Worm (Caenorhabditis elegans) whole organism, midembryonic: Measurements from ENCODE around the gene cyp-35B1.

Source experiments
- T22C8.4 ChIP-seq: fragments of 200-800 bp; sonication (Bioruptor generic); IDR thresholded peaks from 2 replicates; pipeline ENCODE4 v1.3.6; 2022; ENCODE audit warnings: missing genetic modification characterization, missing compliant biosample characterization
- cog-1 ChIP-seq: sonication (generic microtip); optimal IDR thresholded peaks from 2 replicates; lab custom pipeline; 2016; ENCODE audit warnings: missing genetic modification characterization, missing compliant biosample characterization
- flt-1 ChIP-seq: fragments of 200-800 bp; sonication (Bioruptor generic); IDR thresholded peaks from 2 replicates; pipeline ENCODE4 v1.3.6; 2022; ENCODE audit warnings: missing genetic modification characterization, missing compliant biosample characterization
- klf-2 ChIP-seq: fragments of 200-800 bp; sonication (Bioruptor generic); conservative IDR thresholded peaks from 2 replicates; pipeline ENCODE4 v1.3.6; 2022; ENCODE audit warnings: missing genetic modification reagents, missing genetic modification characterization, missing compliant biosample characterization
- med-1 ChIP-seq: sonication (generic microtip); optimal IDR thresholded peaks from 2 replicates; lab custom pipeline; 2017; ENCODE audit warnings: missing genetic modification characterization, mild to moderate bottlenecking, missing compliant biosample characterization, antibody characterized with exemption, missing genetic modification reagents; ENCODE audit not compliant: insufficient read depth
- ref-1 ChIP-seq: fragments of 200-800 bp; sonication (Bioruptor generic); conservative IDR thresholded peaks from 2 replicates; pipeline ENCODE4 v1.3.6; 2022; ENCODE audit warnings: missing genetic modification reagents, missing genetic modification characterization, missing compliant biosample characterization
- tab-1 ChIP-seq: fragments of 200-800 bp; sonication (Bioruptor generic); IDR thresholded peaks from 2 replicates; pipeline ENCODE4 v1.3.6; 2022; ENCODE audit warnings: missing genetic modification characterization, missing compliant biosample characterization
- ztf-23 ChIP-seq: fragments of 200-800 bp; sonication (Bioruptor generic); IDR thresholded peaks from 2 replicates; pipeline ENCODE4 v1.3.6; 2022; ENCODE audit warnings: missing genetic modification reagents, missing genetic modification characterization, missing compliant biosample characterization
- ztf-29 ChIP-seq: fragments of 200-800 bp; sonication (Bioruptor generic); IDR thresholded peaks from 2 replicates; pipeline ENCODE4 v1.3.6; 2022; ENCODE audit warnings: missing genetic modification reagents, missing genetic modification characterization, missing compliant biosample characterization

The cyp-35B1 gene

DNA sequence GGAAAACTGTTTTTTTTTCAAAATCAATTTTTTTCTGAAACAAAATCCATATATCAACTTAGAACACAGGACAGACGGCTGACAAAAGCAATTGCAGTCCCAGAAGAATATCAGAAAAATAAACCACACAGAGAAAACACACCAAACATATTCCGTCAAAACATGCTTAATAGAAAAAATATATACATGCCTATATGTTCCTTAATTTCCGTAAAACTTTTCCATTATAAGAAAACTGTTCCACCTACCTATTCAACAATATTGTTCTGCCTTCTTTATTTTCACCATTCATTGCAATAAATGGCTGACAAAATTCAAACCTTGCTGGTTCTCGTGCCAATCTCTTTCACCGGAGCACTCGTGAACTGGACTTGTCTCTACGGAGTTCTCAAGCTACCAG, 7.5 kb upstream of the cyp-35B1 start, which contains the start of gene srx-63:
TSS of gene srx-63 (plus strand) at position 301 of the 400 bp plus-strand sequence.
- TF ChIP-seq med-1 (GFP tag; lab: Kevin White, UChicago) = no peak
- TF ChIP-seq ztf-29 (GFP tag; lab: Robert Waterston, UW) = no peak
- TF ChIP-seq flt-1 (GFP tag; lab: Robert Waterston, UW) = no peak
- TF ChIP-seq tab-1 = no peak
- no peak for TF ChIP-seq ref-1 (GFP tag; lab: Robert Waterston, UW)

DNA sequence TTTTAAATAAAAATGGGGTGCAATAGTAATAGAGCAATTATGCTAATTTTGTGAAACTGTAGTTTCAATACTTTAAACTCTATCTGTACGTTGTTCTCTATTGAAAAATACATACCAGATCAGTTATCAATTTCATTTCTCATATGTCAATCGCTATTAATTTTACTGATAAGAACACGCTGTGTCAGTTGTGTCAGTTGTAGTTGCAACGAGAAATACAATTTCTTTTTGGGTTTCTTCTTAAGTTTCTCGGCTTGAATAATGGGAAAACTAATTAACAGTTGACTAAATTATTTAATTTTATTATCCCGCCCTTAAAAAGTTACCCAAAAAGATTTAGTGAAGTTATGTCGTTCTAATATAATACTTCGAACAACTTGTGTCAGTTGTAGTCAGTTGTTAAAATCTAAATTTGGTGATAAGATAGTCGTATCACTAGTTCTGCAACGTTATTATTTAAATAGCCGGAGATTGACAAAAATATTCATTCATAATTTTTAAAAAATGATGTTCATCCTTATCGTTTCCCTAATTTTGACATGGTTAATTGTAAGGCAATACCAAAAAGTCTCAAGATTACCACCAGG, 2.8 kb upstream of the cyp-35B1 start, which contains the start of gene cyp-35A5:
TSS of gene cyp-35A5 (plus strand) at position 435 of the 587 bp plus-strand sequence.
- no peak for TF ChIP-seq klf-2
- no peak for TF ChIP-seq ref-1 (GFP tag; lab: Robert Waterston, UW)
- TF ChIP-seq ztf-29 (GFP tag; lab: Robert Waterston, UW) = no peak
- no peak for TF ChIP-seq ztf-23 (GFP tag; lab: Robert Waterston, UW)
- TF ChIP-seq tab-1 = no peak
- TF ChIP-seq med-1 (GFP tag; lab: Kevin White, UChicago) = no peak
- no peak for TF ChIP-seq T22C8.4
- no peak for TF ChIP-seq flt-1 (GFP tag; lab: Robert Waterston, UW)
- TF ChIP-seq cog-1 = no peak

DNA sequence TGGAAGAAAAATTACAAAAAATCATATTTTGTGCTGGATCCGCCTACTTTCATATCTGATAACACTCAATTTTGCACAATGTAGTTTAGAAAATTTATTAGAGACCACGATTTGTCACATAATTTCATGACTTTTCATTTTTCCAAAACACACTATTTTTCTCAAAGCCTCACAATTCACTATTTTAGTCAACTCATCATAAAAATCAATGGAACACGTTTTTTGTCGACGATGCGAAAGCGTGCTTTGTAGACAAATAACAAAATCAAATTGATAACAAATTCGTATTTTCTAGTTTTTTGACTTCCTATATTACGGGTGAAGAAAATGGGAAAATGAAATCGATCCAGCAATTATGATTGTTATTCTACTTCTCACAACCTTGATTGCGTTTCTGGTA, 3.0 kb downstream of the cyp-35B1 start, which contains the start of gene cyp-35B2:
TSS of gene cyp-35B2 (plus strand) at position 301 of the 400 bp plus-strand sequence.
- TF ChIP-seq med-1 (GFP tag; lab: Kevin White, UChicago) = no peak
- TF ChIP-seq ztf-29 (GFP tag; lab: Robert Waterston, UW) = no peak

DNA sequence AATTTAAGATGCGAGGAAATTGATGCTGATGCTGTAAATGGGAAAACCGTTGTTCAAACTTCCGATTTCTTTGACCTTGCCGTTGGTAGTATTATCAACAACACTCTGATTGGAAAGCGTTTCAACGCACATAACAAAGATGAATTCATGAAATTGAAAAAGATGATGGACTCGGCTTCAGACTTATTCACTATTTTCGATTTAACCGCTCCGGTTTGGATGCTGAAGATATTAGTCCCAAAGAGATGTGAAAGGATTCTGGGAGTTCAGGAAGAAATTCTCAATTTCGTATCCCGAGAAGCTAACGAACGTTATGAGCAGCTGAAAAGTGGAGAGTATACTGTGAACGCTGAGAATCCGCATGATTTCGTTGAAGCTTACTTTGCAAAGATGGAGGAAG, 4.5 kb downstream of the cyp-35B1 start:
- TF ChIP-seq cog-1 = no peak
- no peak for TF ChIP-seq flt-1 (GFP tag; lab: Robert Waterston, UW)
- TF ChIP-seq klf-2 = no peak
- no peak for TF ChIP-seq ref-1 (GFP tag; lab: Robert Waterston, UW)
- no peak for TF ChIP-seq med-1 (GFP tag; lab: Kevin White, UChicago)
- no peak for TF ChIP-seq T22C8.4
- TF ChIP-seq ztf-23 (GFP tag; lab: Robert Waterston, UW) = no peak
- TF ChIP-seq ztf-29 (GFP tag; lab: Robert Waterston, UW) = no peak
- no peak for TF ChIP-seq tab-1

DNA sequence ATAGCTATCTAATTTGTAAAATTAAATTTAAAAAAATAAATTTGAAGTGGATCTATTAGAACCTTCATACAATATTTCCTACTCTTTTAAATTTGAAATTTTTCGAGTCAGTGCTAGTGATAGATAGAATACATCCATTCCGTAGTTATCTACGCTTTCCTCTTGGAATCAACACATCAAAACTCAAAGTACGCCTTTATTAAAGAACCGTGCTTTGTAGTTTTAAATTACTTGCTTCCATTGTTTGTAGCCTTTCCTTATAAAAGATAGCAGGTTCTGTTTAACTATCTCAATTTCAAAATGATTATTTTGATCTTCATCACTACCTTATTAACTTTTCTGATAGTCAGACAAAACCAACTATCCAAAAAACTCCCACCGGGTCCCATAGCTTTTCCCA, 6.2 kb downstream of the cyp-35B1 start, which contains the start of gene cyp-35B3:
TSS of gene cyp-35B3 (plus strand) at position 301 of the 400 bp plus-strand sequence.
- no peak for TF ChIP-seq tab-1
- TF ChIP-seq T22C8.4 = no peak
- TF ChIP-seq klf-2 = no peak
- no peak for TF ChIP-seq cog-1
- no peak for TF ChIP-seq ztf-29 (GFP tag; lab: Robert Waterston, UW)

DNA sequence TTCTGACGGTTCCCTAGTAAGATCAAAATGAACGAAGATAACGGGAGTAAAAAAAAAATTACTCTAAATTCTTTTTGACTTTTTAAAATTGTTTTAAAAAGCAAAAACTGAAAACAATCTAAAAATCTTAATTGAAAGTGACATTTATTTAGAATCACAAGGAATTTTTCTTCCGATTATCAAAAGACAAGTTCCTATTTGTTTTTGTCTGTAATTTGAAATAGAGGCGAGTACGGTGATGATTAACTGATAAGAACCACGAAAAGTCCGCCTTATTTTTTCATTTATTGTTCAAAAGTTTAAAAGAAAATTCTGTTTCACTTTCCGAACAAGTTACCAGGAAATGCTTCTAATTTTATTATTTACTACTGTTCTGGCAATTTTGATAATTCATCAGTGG, 10.9 kb downstream of the cyp-35B1 start, which contains the start of gene dach-1:
TSS of gene dach-1 (plus strand) at position 301 of the 400 bp plus-strand sequence.
- TF ChIP-seq flt-1 (GFP tag; lab: Robert Waterston, UW) = no peak

DNA sequence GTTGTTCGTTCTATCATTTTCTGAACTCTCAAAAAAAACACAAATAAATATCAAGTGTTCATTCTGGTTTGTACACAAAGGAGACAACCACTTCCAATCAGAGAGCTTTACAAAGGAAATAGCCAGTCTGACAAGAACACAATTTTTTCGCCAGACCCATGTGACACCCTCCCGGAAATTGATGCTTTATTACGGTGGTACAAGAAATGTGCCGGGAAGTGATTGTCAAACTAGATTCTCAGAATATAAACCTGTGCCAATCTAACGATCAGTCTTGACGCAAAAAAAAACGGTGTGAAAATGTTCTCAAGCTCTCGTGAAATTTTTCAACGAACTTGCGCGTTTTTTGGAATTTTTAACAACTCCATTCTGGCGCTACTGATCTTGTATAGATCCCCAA, 14.9 kb downstream of the cyp-35B1 start, which contains the start of gene str-247:
TSS of gene str-247 (plus strand) at position 301 of the 400 bp plus-strand sequence.
- no peak for TF ChIP-seq cog-1
- no peak for TF ChIP-seq ztf-29 (GFP tag; lab: Robert Waterston, UW)
- TF ChIP-seq flt-1 (GFP tag; lab: Robert Waterston, UW) = no peak
- TF ChIP-seq klf-2 = no peak
- no peak for TF ChIP-seq ztf-23 (GFP tag; lab: Robert Waterston, UW)
- no peak for TF ChIP-seq T22C8.4
- no peak for TF ChIP-seq med-1 (GFP tag; lab: Kevin White, UChicago)
- no peak for TF ChIP-seq tab-1
- TF ChIP-seq ref-1 (GFP tag; lab: Robert Waterston, UW) = no peak

DNA sequence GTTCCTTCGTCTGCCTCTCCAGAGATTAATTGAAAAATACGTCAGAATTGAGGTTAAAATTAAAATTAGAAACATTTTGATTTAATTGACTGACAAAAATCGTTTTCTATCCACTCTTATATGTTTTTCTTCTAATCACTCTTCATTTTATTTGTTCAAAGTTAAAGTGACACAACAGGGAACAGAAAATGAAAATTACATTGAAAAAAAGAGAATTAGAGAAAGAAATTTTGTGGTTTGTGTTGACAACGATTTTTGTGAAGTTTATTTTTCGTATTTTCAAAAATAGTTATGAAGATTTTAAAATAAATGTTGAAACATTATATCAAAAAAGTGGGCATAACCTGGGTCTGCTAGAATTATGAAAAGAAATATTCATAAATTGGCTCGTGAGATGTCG, 18.8 kb downstream of the cyp-35B1 start, which contains the start of gene cyp-34A5:
TSS of gene cyp-34A5 (minus strand) at position 101 of the 400 bp plus-strand sequence.
- no peak for TF ChIP-seq T22C8.4
- no peak for TF ChIP-seq ztf-29 (GFP tag; lab: Robert Waterston, UW)

DNA sequence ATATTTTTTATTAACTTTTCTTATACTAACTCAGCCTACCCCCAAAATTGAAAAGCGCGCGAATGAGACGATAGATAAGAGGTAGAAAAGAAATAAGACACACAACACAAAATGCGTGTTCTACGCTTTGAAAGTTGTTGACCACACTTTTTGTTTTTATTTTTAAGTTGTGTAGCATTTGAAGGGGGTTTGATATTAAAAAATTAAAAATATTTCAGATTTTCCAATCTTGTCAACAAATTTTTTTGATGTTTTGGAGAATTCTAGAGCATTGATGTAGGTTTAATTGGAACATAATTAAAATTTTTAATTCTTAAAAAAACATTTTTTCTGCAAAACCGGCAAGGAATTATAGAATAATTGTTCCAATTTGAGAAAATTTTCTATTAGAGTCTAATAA, 22.4 kb downstream of the cyp-35B1 start, which contains the start of gene cyp-34A6:
TSS of gene cyp-34A6 (minus strand) at position 101 of the 400 bp plus-strand sequence.
- no peak for TF ChIP-seq T22C8.4
- TF ChIP-seq med-1 (GFP tag; lab: Kevin White, UChicago) = no peak
- no peak for TF ChIP-seq ref-1 (GFP tag; lab: Robert Waterston, UW)
- TF ChIP-seq cog-1 = no peak
- no peak for TF ChIP-seq klf-2
- TF ChIP-seq tab-1 = no peak
- no peak for TF ChIP-seq ztf-23 (GFP tag; lab: Robert Waterston, UW)
- no peak for TF ChIP-seq flt-1 (GFP tag; lab: Robert Waterston, UW)
- TF ChIP-seq ztf-29 (GFP tag; lab: Robert Waterston, UW) = no peak

DNA sequence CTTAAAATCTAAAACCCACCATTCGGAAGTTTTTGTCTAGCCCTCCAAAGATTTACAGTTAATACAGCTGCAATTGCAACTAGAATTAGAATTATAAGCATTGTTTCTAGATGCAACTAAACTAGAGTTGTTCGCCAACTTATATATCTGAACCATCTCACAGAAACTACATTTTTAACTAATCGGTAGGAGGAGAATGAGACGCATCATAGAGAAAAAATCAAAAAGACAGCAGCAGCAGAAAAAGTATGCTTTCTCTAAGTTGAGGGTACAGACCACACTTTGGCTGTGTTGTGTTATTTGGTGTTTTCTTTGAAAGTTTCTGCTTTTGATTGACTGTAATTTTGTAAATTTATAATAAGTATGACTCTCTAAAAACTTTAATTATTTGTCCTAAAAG, 24.9 kb downstream of the cyp-35B1 start, which contains the start of gene cyp-34A7:
TSS of gene cyp-34A7 (minus strand) at position 101 of the 400 bp plus-strand sequence.
- no peak for TF ChIP-seq klf-2
- no peak for TF ChIP-seq med-1 (GFP tag; lab: Kevin White, UChicago)
- no peak for TF ChIP-seq flt-1 (GFP tag; lab: Robert Waterston, UW)
- TF ChIP-seq ref-1 (GFP tag; lab: Robert Waterston, UW) = no peak
- TF ChIP-seq tab-1 = no peak
- no peak for TF ChIP-seq T22C8.4
- TF ChIP-seq ztf-23 (GFP tag; lab: Robert Waterston, UW) = no peak
- no peak for TF ChIP-seq ztf-29 (GFP tag; lab: Robert Waterston, UW)
- no peak for TF ChIP-seq cog-1
